Fruit fly (Drosophila melanogaster): ENCODE results near the gene CG11885.

Gene CG11885

dm6 chr2L:441927-442691, 20.9 kb upstream of the CG11885 start (continued):
- no peak for TF ChIP-seq prd (optimal IDR thresholded peaks at IDR 0.05)
- TF ChIP-seq prd (GFP tag; IDR thresholded peaks at IDR 0.05) = peak; percentile 92
- peak; percentile 76 for TF ChIP-seq CG13424 (tag; optimal IDR thresholded peaks at IDR 0.05)
- TF ChIP-seq luna (GFP tag; optimal IDR thresholded peaks at IDR 0.05) = no peak
- peak; percentile 43 for TF ChIP-seq trh (GFP tag; optimal IDR thresholded peaks at IDR 0.05)
- peak; percentile 71 for TF ChIP-seq CG10462 (GFP tag; optimal IDR thresholded peaks at IDR 0.05)
- TF ChIP-seq CG6791 (GFP tag; IDR thresholded peaks at IDR 0.05; ENCODE audit: partially characterized antibody) = no peak
- TF ChIP-seq mld (GFP tag; IDR thresholded peaks at IDR 0.05; ENCODE audit: partially characterized antibody) = no peak
- TF ChIP-seq CG34224 (GFP tag; IDR thresholded peaks at IDR 0.05; ENCODE audit: partially characterized antibody) = no peak
- TF ChIP-seq Taf1 (GFP tag; IDR thresholded peaks at IDR 0.05) = no peak
- TF ChIP-seq CG12942 (GFP tag; optimal IDR thresholded peaks at IDR 0.05) = peak; percentile 79
- no peak for TF ChIP-seq toy (GFP tag; IDR thresholded peaks at IDR 0.05)
- peak; percentile 87 for TF ChIP-seq ttk (GFP tag; IDR thresholded peaks at IDR 0.05)
- peak; percentile 89 for TF ChIP-seq sisA (GFP tag; IDR thresholded peaks at IDR 0.05)
- peak; percentile 83 for TF ChIP-seq CG1602 (GFP tag; optimal IDR thresholded peaks at IDR 0.05)
- TF ChIP-seq CG13894 (tag; optimal IDR thresholded peaks at IDR 0.05) = no peak
- peak; percentile 56 for TF ChIP-seq CG18619 (GFP tag; optimal IDR thresholded peaks at IDR 0.05)
- no peak for TF ChIP-seq CG17568 (GFP tag; optimal IDR thresholded peaks at IDR 0.05)
- TF ChIP-seq CG14441 (GFP tag; IDR thresholded peaks at IDR 0.05) = peak; percentile 79
- TF ChIP-seq crp (GFP tag; optimal IDR thresholded peaks at IDR 0.05) = peak in 1 of 2 experiments; percentile 28
- TF ChIP-seq disco-r (GFP tag; optimal IDR thresholded peaks at IDR 0.05) = no peak
- no peak for TF ChIP-seq scrt (GFP tag; optimal IDR thresholded peaks at IDR 0.05)
- peak; percentile 91 for TF ChIP-seq CG12236 (GFP tag; optimal IDR thresholded peaks at IDR 0.05)
- peak; percentile 67 for TF ChIP-seq Bdp1 (GFP tag; optimal IDR thresholded peaks at IDR 0.05)
- no peak for TF ChIP-seq CG2129 (GFP tag; IDR thresholded peaks at IDR 0.05; ENCODE audit: partially characterized antibody)
- TF ChIP-seq Atf3 (GFP tag; optimal IDR thresholded peaks at IDR 0.05) = peak; percentile 84
- TF ChIP-seq ara (GFP tag; IDR thresholded peaks at IDR 0.05) = peak; percentile 93
- peak; percentile 58 for TF ChIP-seq ac (GFP tag; optimal IDR thresholded peaks at IDR 0.05)
- TF ChIP-seq CG9817 (tag; optimal IDR thresholded peaks at IDR 0.05) = peak; percentile 29
- TF ChIP-seq p53 (GFP tag; optimal IDR thresholded peaks at IDR 0.05) = peak; percentile 72
- TF ChIP-seq Tbp (GFP tag; optimal IDR thresholded peaks at IDR 0.05) = no peak
- peak; percentile 92 for TF ChIP-seq corto (GFP tag; optimal IDR thresholded peaks at IDR 0.05)
- TF ChIP-seq CG1832 (GFP tag; optimal IDR thresholded peaks at IDR 0.05) = no peak
- peak; percentile 77 for TF ChIP-seq her (GFP tag; optimal IDR thresholded peaks at IDR 0.05)
- TF ChIP-seq CG13624 (GFP tag; optimal IDR thresholded peaks at IDR 0.05) = no peak
- TF ChIP-seq tll (GFP tag; optimal IDR thresholded peaks at IDR 0.05) = no peak
- no peak; the same call in 1 of the 2 replicates for TF ChIP-seq Dip2 (GFP tag; IDR thresholded peaks at IDR 0.05)
- peak; percentile 86 for TF ChIP-seq gcm (GFP tag; optimal IDR thresholded peaks at IDR 0.05)
- peak; percentile 82 for TF ChIP-seq peb (GFP tag; IDR thresholded peaks at IDR 0.05)
- TF ChIP-seq chif (GFP tag; optimal IDR thresholded peaks at IDR 0.05) = peak; percentile 78 to 94
- TF ChIP-seq chn (GFP tag; optimal IDR thresholded peaks at IDR 0.05) = peak; percentile 90
- peak; percentile 72 for TF ChIP-seq CG17802 (tag; optimal IDR thresholded peaks at IDR 0.05)
- no peak for TF ChIP-seq sima (GFP tag; optimal IDR thresholded peaks at IDR 0.05)
- peak; percentile 82 for TF ChIP-seq CG7839 (tag; optimal IDR thresholded peaks at IDR 0.05)
- TF ChIP-seq CG4328 (GFP tag; optimal IDR thresholded peaks at IDR 0.05) = no peak
- peak; percentile 66 for TF ChIP-seq CG18764 (GFP tag; optimal IDR thresholded peaks at IDR 0.05)
- TF ChIP-seq Dip3 (GFP tag; optimal IDR thresholded peaks at IDR 0.05) = peak; percentile 17
- TF ChIP-seq bigmax (GFP tag; optimal IDR thresholded peaks at IDR 0.05) = no peak
- TF ChIP-seq unc-4 (GFP tag; IDR thresholded peaks at IDR 0.05; ENCODE audit: partially characterized antibody) = no peak

Data from whole organism, embryonic.